Worm (Caenorhabditis elegans) whole organism, midembryonic: ENCODE data around the gene kup-1.

Source experiments
- T22C8.4 ChIP-seq: fragments of 200-800 bp; sonication (Bioruptor generic); IDR thresholded peaks from 2 replicates; pipeline ENCODE4 v1.3.6; 2022; ENCODE audit warnings: missing genetic modification characterization, missing compliant biosample characterization
- cog-1 ChIP-seq: sonication (generic microtip); optimal IDR thresholded peaks from 2 replicates; lab custom pipeline; 2016; ENCODE audit warnings: missing genetic modification characterization, missing compliant biosample characterization
- flt-1 ChIP-seq: fragments of 200-800 bp; sonication (Bioruptor generic); IDR thresholded peaks from 2 replicates; pipeline ENCODE4 v1.3.6; 2022; ENCODE audit warnings: missing genetic modification characterization, missing compliant biosample characterization
- klf-2 ChIP-seq: fragments of 200-800 bp; sonication (Bioruptor generic); conservative IDR thresholded peaks from 2 replicates; pipeline ENCODE4 v1.3.6; 2022; ENCODE audit warnings: missing genetic modification reagents, missing genetic modification characterization, missing compliant biosample characterization
- med-1 ChIP-seq: sonication (generic microtip); optimal IDR thresholded peaks from 2 replicates; lab custom pipeline; 2017; ENCODE audit warnings: missing genetic modification characterization, mild to moderate bottlenecking, missing compliant biosample characterization, antibody characterized with exemption, missing genetic modification reagents; ENCODE audit not compliant: insufficient read depth
- ref-1 ChIP-seq: fragments of 200-800 bp; sonication (Bioruptor generic); conservative IDR thresholded peaks from 2 replicates; pipeline ENCODE4 v1.3.6; 2022; ENCODE audit warnings: missing genetic modification reagents, missing genetic modification characterization, missing compliant biosample characterization
- tab-1 ChIP-seq: fragments of 200-800 bp; sonication (Bioruptor generic); IDR thresholded peaks from 2 replicates; pipeline ENCODE4 v1.3.6; 2022; ENCODE audit warnings: missing genetic modification characterization, missing compliant biosample characterization
- ztf-23 ChIP-seq: fragments of 200-800 bp; sonication (Bioruptor generic); IDR thresholded peaks from 2 replicates; pipeline ENCODE4 v1.3.6; 2022; ENCODE audit warnings: missing genetic modification reagents, missing genetic modification characterization, missing compliant biosample characterization
- ztf-29 ChIP-seq: fragments of 200-800 bp; sonication (Bioruptor generic); IDR thresholded peaks from 2 replicates; pipeline ENCODE4 v1.3.6; 2022; ENCODE audit warnings: missing genetic modification reagents, missing genetic modification characterization, missing compliant biosample characterization

Gene kup-1

DNA sequence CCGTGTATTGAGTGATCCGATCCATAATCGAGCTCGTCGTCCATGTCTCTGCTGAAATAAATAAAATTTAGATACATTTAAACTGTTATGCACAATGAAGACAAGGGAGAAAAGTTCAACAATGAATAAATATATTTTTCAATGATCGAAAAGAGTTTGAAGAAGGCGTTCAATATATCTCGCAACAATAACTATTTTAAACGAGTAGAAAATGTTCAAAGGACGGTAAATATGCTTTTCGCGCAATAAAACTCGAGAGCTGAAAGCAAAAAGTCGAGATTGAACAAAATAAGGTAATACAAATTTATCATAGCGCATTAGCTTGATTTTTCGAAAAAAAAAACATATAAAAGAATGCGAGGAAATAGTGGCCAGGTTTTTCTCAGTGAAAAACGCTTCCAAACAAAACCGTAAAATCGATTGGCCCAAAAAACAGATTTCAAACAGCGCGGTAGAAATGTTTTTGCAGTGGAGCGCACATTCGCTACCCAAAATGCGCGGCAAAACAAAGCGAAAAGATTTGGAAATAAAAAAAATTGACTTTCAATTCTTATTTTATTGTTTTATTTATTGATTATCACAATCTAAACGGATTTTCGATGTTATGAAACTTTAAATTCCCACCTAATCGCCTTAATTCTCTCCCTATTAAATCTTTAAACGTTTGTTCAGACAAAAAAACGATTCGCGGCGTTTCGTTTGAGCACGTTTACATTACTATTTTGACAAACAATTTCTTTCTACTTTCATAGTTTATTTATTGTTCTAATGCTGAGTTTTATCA is at the start of gene kup-1, which contains the start of gene F10C2.4:
kup-1 (minus strand) TSS at position 51 of the 784 bp plus-strand sequence.
F10C2.4 (plus strand) TSS at position 734 of the 784 bp plus-strand sequence.
- TF ChIP-seq flt-1 (GFP tag; lab: Robert Waterston, UW) (no peak), ztf-29 (GFP tag; lab: Robert Waterston, UW) (no peak), med-1 (GFP tag; lab: Kevin White, UChicago) (no peak), ref-1 (GFP tag; lab: Robert Waterston, UW) (no peak), cog-1 (tag; lab: Kevin White, UChicago) (peak; percentile 53)

DNA sequence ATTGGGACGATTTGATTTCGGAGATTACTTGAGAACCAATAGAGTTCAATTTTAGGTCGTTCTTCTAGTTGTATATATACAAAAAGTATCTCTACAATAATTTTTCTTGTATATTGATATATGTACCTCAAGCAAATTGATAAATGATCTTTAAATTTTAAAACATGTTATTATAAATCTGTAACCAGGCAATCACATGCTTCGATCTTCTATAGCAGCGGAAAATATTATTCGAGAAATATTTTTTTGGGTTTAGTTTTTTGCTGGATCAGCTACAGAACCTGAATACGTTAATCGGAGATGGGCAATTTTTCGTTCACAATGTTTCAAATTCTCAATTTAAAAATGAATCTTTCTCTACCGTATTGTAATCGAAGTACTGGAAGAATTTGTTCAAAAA is 48.1 kb upstream of the kup-1 start, which contains the start of gene R07B7.12:
R07B7.12 (plus strand) TSS at position 301 of the 400 bp plus-strand sequence.
- TF ChIP-seq ztf-23 (GFP tag; lab: Robert Waterston, UW) (no peak), cog-1 (tag; lab: Kevin White, UChicago) (no peak), T22C8.4 (GFP tag; lab: Robert Waterston, UW) (no peak), flt-1 (GFP tag; lab: Robert Waterston, UW) (no peak), med-1 (GFP tag; lab: Kevin White, UChicago) (no peak), klf-2 (GFP tag; lab: Robert Waterston, UW) (no peak), ztf-29 (GFP tag; lab: Robert Waterston, UW) (no peak), ref-1 (GFP tag; lab: Robert Waterston, UW) (no peak), tab-1 (GFP tag; lab: Robert Waterston, UW) (no peak)

DNA sequence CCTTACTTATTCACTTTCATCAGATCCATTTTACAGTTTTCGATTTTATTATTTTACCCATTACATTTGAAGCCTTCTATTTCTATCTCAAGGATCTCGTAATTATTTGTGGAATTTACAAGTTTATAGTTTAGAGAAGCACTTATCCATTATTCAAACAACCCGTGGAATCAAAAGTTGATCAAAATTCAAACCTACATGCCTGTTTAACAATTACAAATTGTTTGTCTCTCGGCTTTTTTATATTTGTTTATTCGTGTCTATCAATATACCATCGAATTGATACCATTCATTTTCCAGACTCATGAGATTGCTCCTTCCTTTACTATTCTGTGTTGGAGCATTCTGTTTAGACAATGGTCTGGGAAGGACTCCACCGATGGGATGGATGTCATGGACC is 46.3 kb upstream of the kup-1 start, which contains the start of gene gana-1:
gana-1 (plus strand) TSS at position 301 of the 400 bp plus-strand sequence.
- TF ChIP-seq tab-1 (GFP tag; lab: Robert Waterston, UW) (no peak), ztf-29 (GFP tag; lab: Robert Waterston, UW) (no peak), klf-2 (GFP tag; lab: Robert Waterston, UW) (no peak), flt-1 (GFP tag; lab: Robert Waterston, UW) (no peak), med-1 (GFP tag; lab: Kevin White, UChicago) (no peak), ref-1 (GFP tag; lab: Robert Waterston, UW) (no peak), cog-1 (tag; lab: Kevin White, UChicago) (no peak), T22C8.4 (GFP tag; lab: Robert Waterston, UW) (no peak), ztf-23 (GFP tag; lab: Robert Waterston, UW) (no peak)

DNA sequence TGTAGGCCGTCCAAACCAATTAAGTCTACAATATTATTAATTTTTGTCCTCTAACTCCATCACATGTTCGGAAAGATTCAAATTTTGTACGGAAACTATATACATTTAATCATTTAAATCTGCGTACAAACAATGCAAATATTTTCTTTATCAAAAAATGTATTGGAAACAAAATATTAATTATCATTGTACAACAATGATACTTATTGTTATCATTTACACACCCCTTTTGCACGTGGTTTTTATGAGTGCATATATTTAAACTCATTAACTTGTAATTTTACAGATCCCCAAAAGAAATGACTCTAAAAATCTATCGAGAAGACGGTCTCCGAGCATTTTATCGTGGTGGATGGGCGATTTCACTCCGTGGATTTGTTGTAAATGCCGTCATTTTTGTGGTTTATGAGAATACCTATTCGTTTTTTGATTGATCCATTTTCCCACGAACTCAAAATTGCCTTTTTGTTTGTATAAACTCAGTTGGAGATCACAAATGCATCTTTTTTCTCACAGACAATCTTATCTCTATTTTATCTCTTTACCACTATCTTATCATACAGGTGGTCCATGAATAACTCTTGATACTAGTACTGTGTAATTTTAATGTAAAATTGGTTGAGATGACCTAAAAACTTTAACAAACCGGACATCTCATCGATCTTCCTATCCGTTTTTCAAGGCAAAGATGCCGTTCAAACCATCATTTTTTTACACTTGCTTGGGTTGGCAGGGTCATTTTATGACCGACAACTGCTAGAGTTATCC is 45.4 kb upstream of the kup-1 start:
- no peak for TF ChIP-seq tab-1 (GFP tag; lab: Robert Waterston, UW)
- no peak for TF ChIP-seq flt-1 (GFP tag; lab: Robert Waterston, UW)
- no peak for TF ChIP-seq T22C8.4 (GFP tag; lab: Robert Waterston, UW)
- TF ChIP-seq ztf-23 (GFP tag; lab: Robert Waterston, UW): no peak
- TF ChIP-seq ref-1 (GFP tag; lab: Robert Waterston, UW): no peak
- TF ChIP-seq ztf-29 (GFP tag; lab: Robert Waterston, UW): no peak
- no peak for TF ChIP-seq med-1 (GFP tag; lab: Kevin White, UChicago)
- TF ChIP-seq klf-2 (GFP tag; lab: Robert Waterston, UW): no peak
- TF ChIP-seq cog-1 (tag; lab: Kevin White, UChicago): no peak

DNA sequence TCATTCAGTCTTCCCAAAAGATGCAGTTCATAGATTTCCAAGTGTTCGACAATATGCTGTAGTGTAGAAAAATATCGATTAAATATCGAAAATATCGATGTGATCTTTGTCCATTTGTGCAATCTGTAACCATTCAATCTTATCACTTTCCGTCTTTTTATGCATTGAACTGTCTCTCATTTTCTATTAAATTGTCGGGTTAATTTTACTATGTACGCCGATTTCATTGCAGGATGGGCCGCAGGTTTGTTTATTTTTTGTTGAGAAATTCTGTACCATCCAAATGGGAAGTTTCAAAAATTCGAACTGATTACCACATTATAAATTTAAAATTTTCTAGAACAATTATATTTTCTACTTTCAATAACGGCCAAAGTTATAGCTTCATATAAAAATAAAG is 43.5 kb upstream of the kup-1 start, which contains the start of gene R07B7.8:
R07B7.8 (minus strand) TSS at position 101 of the 400 bp plus-strand sequence.
- TF ChIP-seq med-1 (GFP tag; lab: Kevin White, UChicago): no peak
- TF ChIP-seq T22C8.4 (GFP tag; lab: Robert Waterston, UW): no peak
- no peak for TF ChIP-seq tab-1 (GFP tag; lab: Robert Waterston, UW)
- TF ChIP-seq flt-1 (GFP tag; lab: Robert Waterston, UW): no peak
- no peak for TF ChIP-seq klf-2 (GFP tag; lab: Robert Waterston, UW)
- no peak for TF ChIP-seq ztf-23 (GFP tag; lab: Robert Waterston, UW)
- TF ChIP-seq ref-1 (GFP tag; lab: Robert Waterston, UW): no peak
- TF ChIP-seq cog-1 (tag; lab: Kevin White, UChicago): no peak
- no peak for TF ChIP-seq ztf-29 (GFP tag; lab: Robert Waterston, UW)

DNA sequence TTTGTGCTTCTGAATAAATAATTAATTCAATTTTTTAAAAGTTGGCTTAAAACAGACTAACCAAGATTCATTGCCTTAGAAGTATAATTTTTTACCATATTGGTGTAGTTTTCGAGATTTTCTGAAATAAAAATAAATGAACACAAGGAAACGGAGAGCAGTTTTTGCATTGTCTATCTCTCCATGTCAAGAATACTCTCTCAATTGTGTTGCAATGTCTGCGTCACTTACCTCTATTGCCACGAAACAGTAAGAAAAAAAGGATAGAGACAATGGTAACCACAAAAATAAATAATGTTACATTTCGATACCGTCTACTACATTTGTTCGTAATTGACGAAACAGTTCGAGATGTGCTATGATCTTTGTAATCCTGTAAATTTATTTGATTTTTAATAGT is 42.3 kb upstream of the kup-1 start, which contains the start of gene R07B7.10:
R07B7.10 (plus strand) TSS at position 285 of the 400 bp plus-strand sequence.
- TF ChIP-seq ztf-23 (GFP tag; lab: Robert Waterston, UW): no peak
- no peak for TF ChIP-seq cog-1 (tag; lab: Kevin White, UChicago)
- no peak for TF ChIP-seq ztf-29 (GFP tag; lab: Robert Waterston, UW)
- TF ChIP-seq med-1 (GFP tag; lab: Kevin White, UChicago): no peak
- no peak for TF ChIP-seq ref-1 (GFP tag; lab: Robert Waterston, UW)
- TF ChIP-seq klf-2 (GFP tag; lab: Robert Waterston, UW): no peak
- no peak for TF ChIP-seq tab-1 (GFP tag; lab: Robert Waterston, UW)
- no peak for TF ChIP-seq T22C8.4 (GFP tag; lab: Robert Waterston, UW)
- TF ChIP-seq flt-1 (GFP tag; lab: Robert Waterston, UW): no peak

DNA sequence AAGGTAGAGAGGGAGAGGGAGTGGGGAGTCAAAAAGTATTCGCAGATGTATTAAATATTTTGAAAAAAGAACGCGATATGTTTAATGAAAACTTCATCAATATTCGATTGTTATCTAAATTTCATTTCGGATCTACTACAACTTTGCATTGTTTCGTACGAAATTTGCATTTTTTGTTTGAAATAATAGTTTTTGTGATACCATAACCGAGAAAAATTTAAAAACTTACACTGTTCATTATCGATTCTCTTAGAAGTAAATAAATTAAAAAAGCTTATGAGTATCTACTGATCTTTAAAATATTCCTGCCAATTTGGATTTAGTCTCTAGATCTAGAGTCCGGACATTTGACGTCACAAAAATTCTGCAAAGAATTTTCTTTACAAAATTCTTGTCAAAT is 39.6 kb upstream of the kup-1 start, which contains the start of gene R07B7.9:
R07B7.9 (minus strand) TSS at position 101 of the 400 bp plus-strand sequence.
- TF ChIP-seq ztf-23 (GFP tag; lab: Robert Waterston, UW): no peak
- no peak for TF ChIP-seq ref-1 (GFP tag; lab: Robert Waterston, UW)
- no peak for TF ChIP-seq klf-2 (GFP tag; lab: Robert Waterston, UW)
- TF ChIP-seq cog-1 (tag; lab: Kevin White, UChicago): no peak

DNA sequence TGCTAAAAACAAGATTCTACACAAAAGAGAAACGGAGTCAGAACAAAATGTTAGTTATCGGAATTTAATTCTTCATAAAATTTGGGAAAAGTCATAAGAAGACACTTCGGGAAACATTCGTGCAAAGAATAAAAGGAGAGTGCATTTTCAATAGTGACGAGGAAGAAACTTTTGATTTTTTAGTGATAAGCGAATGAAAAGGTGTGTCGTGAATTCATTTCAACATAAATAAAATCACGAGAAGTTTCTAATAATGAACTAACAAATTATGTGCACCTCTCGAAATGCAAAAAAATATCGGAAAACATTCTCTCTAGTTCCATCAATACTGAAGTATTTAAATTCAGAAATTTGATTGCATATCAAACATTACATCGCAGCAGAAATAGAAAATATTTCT is 35.3 kb upstream of the kup-1 start:
- TF ChIP-seq tab-1 (GFP tag; lab: Robert Waterston, UW) (no peak), med-1 (GFP tag; lab: Kevin White, UChicago) (no peak), ztf-23 (GFP tag; lab: Robert Waterston, UW) (no peak), flt-1 (GFP tag; lab: Robert Waterston, UW) (no peak), klf-2 (GFP tag; lab: Robert Waterston, UW) (no peak), ztf-29 (GFP tag; lab: Robert Waterston, UW) (no peak), T22C8.4 (GFP tag; lab: Robert Waterston, UW) (no peak), ref-1 (GFP tag; lab: Robert Waterston, UW) (no peak), cog-1 (tag; lab: Kevin White, UChicago) (no peak)
